Fruit fly (Drosophila melanogaster): ENCODE results near the gene CG31821.

Gene CG31821

DNA sequence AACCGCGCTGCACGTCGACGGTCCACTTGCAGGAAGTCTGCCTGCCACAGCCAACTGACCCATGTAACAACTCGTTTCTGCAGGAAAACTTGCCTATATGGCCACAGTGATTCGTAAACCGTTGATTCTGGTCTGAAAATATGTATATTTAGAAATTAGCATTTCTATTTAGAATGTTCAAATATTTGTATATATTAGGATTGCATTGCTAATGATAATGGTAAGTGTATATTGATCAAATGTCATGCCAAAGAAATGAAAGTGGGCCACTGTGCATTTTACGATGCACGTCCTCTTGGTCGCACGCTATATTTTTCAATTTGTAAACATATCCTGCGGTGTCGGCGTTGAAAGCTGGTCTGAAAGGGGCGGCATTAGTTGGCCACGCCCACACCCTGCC lies 16.0 kb downstream of the CG31821 start (continued):
- TF ChIP-seq Smox (GFP tag; optimal IDR thresholded peaks at IDR 0.05) (peak; percentile 46), Hr38 (GFP tag; optimal IDR thresholded peaks at IDR 0.05) (no peak), CG8319 (GFP tag; optimal IDR thresholded peaks at IDR 0.05) (peak; percentile 30), fd85E (GFP tag; optimal IDR thresholded peaks at IDR 0.05) (no peak), Gug (GFP tag; IDR thresholded peaks at IDR 0.05) (0 out of 2 replicates have a peak, but pooled peaks have one; percentile 18), fd59A (GFP tag; optimal IDR thresholded peaks at IDR 0.05) (no peak), CG7368 (GFP tag; optimal IDR thresholded peaks at IDR 0.05) (no peak), CG10669 (GFP tag; optimal IDR thresholded peaks at IDR 0.05) (no peak), Hr4 (GFP tag; optimal IDR thresholded peaks at IDR 0.05) (peak; percentile 39), Sox102F (GFP tag; optimal IDR thresholded peaks at IDR 0.05) (peak; percentile 42), eg (GFP tag; IDR thresholded peaks at IDR 0.05) (peak; percentile 44; the same call in 1 of the 3 replicates), CG6163 (GFP tag; IDR thresholded peaks at IDR 0.05) (peak; percentile 60; the same call in 1 of the 3 replicates), Eip75B (GFP tag; optimal IDR thresholded peaks at IDR 0.05) (peak; percentile 24), ss (GFP tag; optimal IDR thresholded peaks at IDR 0.05) (no peak), CG6854 (GFP tag; optimal IDR thresholded peaks at IDR 0.05) (no peak), Met (GFP tag; optimal IDR thresholded peaks at IDR 0.05) (peak; percentile 39), OdsH (GFP tag; optimal IDR thresholded peaks at IDR 0.05) (peak; percentile 29), CG8632 (GFP tag; optimal IDR thresholded peaks at IDR 0.05) (peak; percentile 9)

- no peak for TF ChIP-seq OdsH (GFP tag; optimal IDR thresholded peaks at IDR 0.05)
Measured at dm6 chr2L:15883090-15883489, 19.1 kb downstream of the CG31821 start, which contains the start of gene CG44475. Gene CG44475 (minus strand): TSS chr2L:15883190.

- TF ChIP-seq fd59A (GFP tag; optimal IDR thresholded peaks at IDR 0.05) = no peak
- no peak for TF ChIP-seq dac (GFP tag; optimal IDR thresholded peaks at IDR 0.05)
- no peak for TF ChIP-seq pdm3 (GFP tag; optimal IDR thresholded peaks at IDR 0.05)
Measured at dm6 chr2L:15880056-15880455, 22.2 kb downstream of the CG31821 start, which contains the start of gene CG7653. Gene CG7653 (minus strand): TSS chr2L:15880156.

- no peak for TF ChIP-seq CG8319 (GFP tag; optimal IDR thresholded peaks at IDR 0.05)
- TF ChIP-seq OdsH (GFP tag; optimal IDR thresholded peaks at IDR 0.05) = no peak
- no peak for TF ChIP-seq CG11294 (GFP tag; IDR thresholded peaks at IDR 0.05)
- no peak for TF ChIP-seq CG8632 (GFP tag; optimal IDR thresholded peaks at IDR 0.05)
- TF ChIP-seq spab (GFP tag; optimal IDR thresholded peaks at IDR 0.05) = no peak
- no peak for TF ChIP-seq achi (GFP tag; optimal IDR thresholded peaks at IDR 0.05)
- TF ChIP-seq Lpt (GFP tag; optimal IDR thresholded peaks at IDR 0.05) = no peak
- TF ChIP-seq CG16779 (tag; optimal IDR thresholded peaks at IDR 0.05) = no peak
- TF ChIP-seq Met (GFP tag; optimal IDR thresholded peaks at IDR 0.05) = no peak
- TF ChIP-seq Sox14 (GFP tag; optimal IDR thresholded peaks at IDR 0.05) = no peak
- no peak for TF ChIP-seq fd59A (GFP tag; optimal IDR thresholded peaks at IDR 0.05)
- TF ChIP-seq Eip78C (GFP tag) = no peak
- TF ChIP-seq cyc (GFP tag; optimal IDR thresholded peaks at IDR 0.05) = no peak
- no peak for TF ChIP-seq CG32006 (GFP tag; optimal IDR thresholded peaks at IDR 0.05)
- no peak for TF ChIP-seq CG6163 (GFP tag; IDR thresholded peaks at IDR 0.05)
- no peak for TF ChIP-seq CG11762 (GFP tag; optimal IDR thresholded peaks at IDR 0.05; ENCODE audit: insufficient read depth)
- no peak for TF ChIP-seq fkh (GFP tag; optimal IDR thresholded peaks at IDR 0.05)
Measured at dm6 chr2L:15865361-15865760, 36.8 kb downstream of the CG31821 start, which contains the start of gene CG42792. Gene CG42792 (minus strand): TSS chr2L:15865461.

DNA sequence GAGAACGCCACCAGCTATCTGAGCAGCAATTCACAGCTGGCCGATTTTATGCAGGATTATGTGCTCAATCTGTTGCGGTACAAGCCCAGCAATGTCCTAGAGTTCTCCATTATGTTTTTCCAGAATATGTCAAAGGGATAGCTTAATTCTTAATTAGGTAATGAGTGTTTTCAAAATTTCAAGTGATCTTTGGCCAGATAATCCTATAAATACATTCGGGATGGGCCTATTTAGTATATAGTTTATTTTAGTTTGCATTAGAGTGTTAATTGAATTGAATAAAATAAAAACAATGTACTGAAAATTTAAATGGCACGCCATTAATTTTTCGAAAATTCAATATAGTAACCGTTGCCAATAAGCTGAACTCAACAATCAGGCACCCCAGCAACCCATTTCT lies 48.4 kb downstream of the CG31821 start, which contains the start of gene Tektin-A:
Tektin-A (plus strand) TSS at position 301 of the 400 bp plus-strand sequence.
- no peak for TF ChIP-seq svp (GFP tag)
- no peak for TF ChIP-seq Hr39 (GFP tag; optimal IDR thresholded peaks at IDR 0.05)
- TF ChIP-seq Smox (GFP tag; optimal IDR thresholded peaks at IDR 0.05) = no peak
- no peak for TF ChIP-seq Gug (GFP tag; IDR thresholded peaks at IDR 0.05)
- TF ChIP-seq achi (GFP tag; optimal IDR thresholded peaks at IDR 0.05) = no peak
- no peak for TF ChIP-seq CG4318 (GFP tag; optimal IDR thresholded peaks at IDR 0.05)
